ENCODE assay signal across 5 worm cellular contexts in the genomic region with DNA sequence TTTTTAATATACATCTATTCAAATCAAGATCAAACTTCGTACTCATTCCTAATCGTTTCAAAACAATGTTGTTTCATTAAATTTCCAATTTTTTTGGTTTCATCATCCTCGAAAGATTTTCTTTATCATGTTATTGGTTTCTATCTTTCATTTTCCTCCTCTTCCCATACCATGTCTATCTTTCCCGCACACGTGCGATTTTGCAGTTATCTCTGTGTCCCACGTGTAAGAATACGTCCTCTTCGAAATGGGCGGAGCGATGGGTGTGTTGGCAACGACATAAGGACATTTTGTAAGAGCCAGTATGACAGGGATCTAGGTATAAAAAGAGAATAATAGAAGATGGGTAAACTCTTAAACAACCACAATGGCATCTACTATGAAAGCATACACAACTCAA.
TF ChIP-seq lines count a peak whose summit lies in the region.

A gene (plus strand): TSS at position 366 of the 400 bp plus-strand sequence.

TF ChIP-seq in whole organism, L1 larva, 84 proteins besides CTCF, POLR2A, EP300 and RAD21 (continues in another document):
- TF ChIP-seq ceh-88 (GFP tag; IDR thresholded peaks at IDR 0.05; lab: Robert Waterston, UW), result no peak
- no peak for TF ChIP-seq pqm-1 (tag; optimal IDR thresholded peaks at IDR 0.05; lab: Kevin White, UChicago)
- no peak; the same call in 1 of the 2 replicates for TF ChIP-seq nhr-19 (GFP tag; conservative IDR thresholded peaks at IDR 0.05; lab: Robert Waterston, UW)
- no peak for TF ChIP-seq nhr-12 (tag; optimal IDR thresholded peaks at IDR 0.05; lab: Kevin White, UChicago)
- no peak for TF ChIP-seq egl-27 (tag; optimal IDR thresholded peaks at IDR 0.05; lab: Kevin White, UChicago)
- TF ChIP-seq hlh-4 (tag; optimal IDR thresholded peaks at IDR 0.05; lab: Kevin White, UChicago), result no peak
- no peak for TF ChIP-seq efl-1 (optimal IDR thresholded peaks at IDR 0.05; lab: Kevin White, UChicago)
- TF ChIP-seq efl-1 (GFP tag; optimal IDR thresholded peaks at IDR 0.05 in 1 of 2; lab: Kevin White, UChicago), result no peak
- no peak for TF ChIP-seq C16A3.4 (tag; optimal IDR thresholded peaks at IDR 0.05; lab: Kevin White, UChicago)
- TF ChIP-seq lin-14 (GFP tag; optimal IDR thresholded peaks at IDR 0.05; lab: Kevin White, UChicago), result peak; percentile 74
- TF ChIP-seq rnt-1 (tag; optimal IDR thresholded peaks at IDR 0.05; lab: Kevin White, UChicago), result no peak
- TF ChIP-seq ceh-82 (tag; optimal IDR thresholded peaks at IDR 0.05; lab: Kevin White, UChicago), result no peak
- TF ChIP-seq mab-9 (GFP tag; IDR thresholded peaks at IDR 0.05; lab: Robert Waterston, UW), result no peak
- no peak for TF ChIP-seq hpl-2 (GFP tag; optimal IDR thresholded peaks at IDR 0.05; lab: Kevin White, UChicago)
- TF ChIP-seq nhr-71 (tag; optimal IDR thresholded peaks at IDR 0.05; lab: Kevin White, UChicago), result peak; percentile 63
- TF ChIP-seq elt-3 (tag; optimal IDR thresholded peaks at IDR 0.05; lab: Kevin White, UChicago), result peak in 5 of 6 experiments; percentile 47 to 94 (median 62)
- TF ChIP-seq sox-4 (tag; optimal IDR thresholded peaks at IDR 0.05; lab: Kevin White, UChicago), result no peak
- TF ChIP-seq fos-1 (tag; optimal IDR thresholded peaks at IDR 0.05; lab: Kevin White, UChicago), result no peak

TF ChIP-seq in whole organism, L2 larva, 48 proteins besides CTCF, POLR2A, EP300 and RAD21 (continues in another document):
- peak; percentile 82 for TF ChIP-seq nhr-25 (tag; optimal IDR thresholded peaks at IDR 0.05; lab: Kevin White, UChicago)
- peak; percentile 11 for TF ChIP-seq fos-1 (tag; optimal IDR thresholded peaks at IDR 0.05; lab: Kevin White, UChicago)
- no peak for TF ChIP-seq alr-1 (tag; optimal IDR thresholded peaks at IDR 0.05; lab: Kevin White, UChicago)
- no peak for TF ChIP-seq lin-11 (tag; optimal IDR thresholded peaks at IDR 0.05; lab: Kevin White, UChicago)
- TF ChIP-seq nhr-23 (tag; optimal IDR thresholded peaks at IDR 0.05; lab: Kevin White, UChicago), result no peak
- no peak for TF ChIP-seq ceh-82 (tag; optimal IDR thresholded peaks at IDR 0.05; lab: Kevin White, UChicago)
- no peak for TF ChIP-seq egl-27 (tag; optimal IDR thresholded peaks at IDR 0.05; lab: Kevin White, UChicago)
- no peak for TF ChIP-seq unc-55 (GFP tag; optimal IDR thresholded peaks at IDR 0.05; lab: Kevin White, UChicago)
- peak; percentile 42 for TF ChIP-seq nhr-21 (tag; optimal IDR thresholded peaks at IDR 0.05; lab: Kevin White, UChicago)
- peak; percentile 48 for TF ChIP-seq crh-2 (tag; optimal IDR thresholded peaks at IDR 0.05; lab: Kevin White, UChicago)
- TF ChIP-seq sma-3 (GFP tag; optimal IDR thresholded peaks at IDR 0.05; lab: Kevin White, UChicago), result peak; percentile 66
- TF ChIP-seq elt-1 (tag; optimal IDR thresholded peaks at IDR 0.05; lab: Kevin White, UChicago), result no peak
- TF ChIP-seq nhr-129 (tag; optimal IDR thresholded peaks at IDR 0.05; lab: Kevin White, UChicago), result peak; percentile 42
- no peak for TF ChIP-seq unc-39 (tag; optimal IDR thresholded peaks at IDR 0.05; lab: Kevin White, UChicago)
- TF ChIP-seq blmp-1 (tag; optimal IDR thresholded peaks at IDR 0.05; lab: Kevin White, UChicago; ENCODE audit: insufficient read depth), result peak; percentile 2
- TF ChIP-seq ztf-1 (GFP tag; conservative IDR thresholded peaks at IDR 0.05; lab: Robert Waterston, UW), result no peak
- TF ChIP-seq ceh-16 (tag; optimal IDR thresholded peaks at IDR 0.05; lab: Kevin White, UChicago), result no peak
- TF ChIP-seq lsy-2 (tag; optimal IDR thresholded peaks at IDR 0.05; lab: Kevin White, UChicago), result no peak

TF ChIP-seq in whole organism, L3 larva, 47 proteins besides CTCF, POLR2A, EP300 and RAD21 (continues in another document):
- no peak for TF ChIP-seq elt-1 (tag; optimal IDR thresholded peaks at IDR 0.05; lab: Kevin White, UChicago)
- no peak for TF ChIP-seq ama-1 (optimal IDR thresholded peaks at IDR 0.05; lab: Kevin White, UChicago)
- TF ChIP-seq ceh-28 (tag; optimal IDR thresholded peaks at IDR 0.05; lab: Kevin White, UChicago), result no peak
- no peak for TF ChIP-seq egl-5 (tag; optimal IDR thresholded peaks at IDR 0.05; lab: Kevin White, UChicago)
- no peak for TF ChIP-seq daf-12 (tag; optimal IDR thresholded peaks at IDR 0.05; lab: Kevin White, UChicago)
- no peak for TF ChIP-seq tbx-2 (tag; optimal IDR thresholded peaks at IDR 0.05; lab: Kevin White, UChicago)
- TF ChIP-seq nfya-1 (tag; optimal IDR thresholded peaks at IDR 0.05; lab: Kevin White, UChicago; ENCODE audit: insufficient read depth), result no peak
- no peak for TF ChIP-seq nhr-25 (tag; optimal IDR thresholded peaks at IDR 0.05; lab: Kevin White, UChicago)
- TF ChIP-seq pqm-1 (tag; optimal IDR thresholded peaks at IDR 0.05; lab: Kevin White, UChicago), result no peak
- peak; percentile 28 for TF ChIP-seq nhr-23 (tag; optimal IDR thresholded peaks at IDR 0.05; lab: Kevin White, UChicago)
- TF ChIP-seq nhr-76 (tag; optimal IDR thresholded peaks at IDR 0.05; lab: Kevin White, UChicago), result no peak
- TF ChIP-seq elt-3 (tag; optimal IDR thresholded peaks at IDR 0.05; lab: Kevin White, UChicago), result peak in 1 of 3 experiments; percentile 10
- no peak for TF ChIP-seq ztf-4 (tag; optimal IDR thresholded peaks at IDR 0.05; lab: Kevin White, UChicago)
- TF ChIP-seq ztf-11 (tag; optimal IDR thresholded peaks at IDR 0.05; lab: Kevin White, UChicago), result no peak
- TF ChIP-seq mdl-1 (tag; optimal IDR thresholded peaks at IDR 0.05; lab: Kevin White, UChicago), result peak; percentile 49
- TF ChIP-seq lin-39 (tag; optimal IDR thresholded peaks at IDR 0.05; lab: Kevin White, UChicago), result no peak
- no peak for TF ChIP-seq hmg-11 (tag; optimal IDR thresholded peaks at IDR 0.05; lab: Kevin White, UChicago)
- TF ChIP-seq nhr-77 (tag; optimal IDR thresholded peaks at IDR 0.05; lab: Kevin White, UChicago), result no peak
- TF ChIP-seq nhr-43 (tag; optimal IDR thresholded peaks at IDR 0.05; lab: Kevin White, UChicago; ENCODE audit: poor library complexity, severe bottlenecking), result peak; percentile 85

TF ChIP-seq in whole organism, L4 larva, 104 proteins besides CTCF, POLR2A, EP300 and RAD21 (continues in another document):
- TF ChIP-seq zfp-2 (tag; optimal IDR thresholded peaks at IDR 0.05; lab: Kevin White, UChicago) (no peak), nhr-48 (tag; optimal IDR thresholded peaks at IDR 0.05; lab: Kevin White, UChicago) (peak; percentile 73), mxl-3 (GFP tag; optimal IDR thresholded peaks at IDR 0.05; lab: Kevin White, UChicago) (peak; percentile 99), set-16 (GFP tag; IDR thresholded peaks at IDR 0.05; lab: Robert Waterston, UW) (no peak), aha-1 (tag; lab: Kevin White, UChicago) (peak; percentile 71), Y75B8A.6 (GFP tag; IDR thresholded peaks at IDR 0.05; lab: Robert Waterston, UW) (no peak), cey-2 (tag; optimal IDR thresholded peaks at IDR 0.05; lab: Kevin White, UChicago; ENCODE audit: borderline replicate concordance, insufficient read depth) (peak; percentile 86), ztf-11 (tag; optimal IDR thresholded peaks at IDR 0.05; lab: Kevin White, UChicago) (no peak), jun-1 (tag; optimal IDR thresholded peaks at IDR 0.05; lab: Kevin White, UChicago) (no peak), nhr-77 (tag; optimal IDR thresholded peaks at IDR 0.05; lab: Kevin White, UChicago) (no peak), dmd-6 (GFP tag; IDR thresholded peaks at IDR 0.05; lab: Robert Waterston, UW) (peak; percentile 76), mep-1 (tag; optimal IDR thresholded peaks at IDR 0.05; lab: Kevin White, UChicago) (peak; percentile 9), hlh-30 (tag; optimal IDR thresholded peaks at IDR 0.05; lab: Kevin White, UChicago; ENCODE audit: insufficient read depth) (peak; percentile 55), spr-3 (GFP tag; optimal IDR thresholded peaks at IDR 0.05; lab: Kevin White, UChicago) (no peak), mdl-1 (tag; optimal IDR thresholded peaks at IDR 0.05; lab: Kevin White, UChicago) (peak; percentile 79 to 89), ceh-82 (tag; optimal IDR thresholded peaks at IDR 0.05; lab: Kevin White, UChicago) (no peak), nhr-28 (tag; optimal IDR thresholded peaks at IDR 0.05; lab: Kevin White, UChicago) (peak; percentile 75), ceh-62 (tag; optimal IDR thresholded peaks at IDR 0.05; lab: Kevin White, UChicago) (no peak), daf-12 (tag; optimal IDR thresholded peaks at IDR 0.05; lab: Kevin White, UChicago) (no peak), hlh-11 (tag; optimal IDR thresholded peaks at IDR 0.05; lab: Kevin White, UChicago) (peak; percentile 51)

TF ChIP-seq in whole organism, young adult, 124 proteins besides CTCF, POLR2A, EP300 and RAD21 (continues in another document):
- TF ChIP-seq B0035.1 (tag; optimal IDR thresholded peaks at IDR 0.05; lab: Kevin White, UChicago), result no peak
- TF ChIP-seq athp-1 (tag; optimal IDR thresholded peaks at IDR 0.05; lab: Kevin White, UChicago), result no peak
- no peak for TF ChIP-seq madf-3 (GFP tag; IDR thresholded peaks at IDR 0.05; lab: Robert Waterston, UW)
- no peak for TF ChIP-seq die-1 (tag; optimal IDR thresholded peaks at IDR 0.05; lab: Kevin White, UChicago)
- no peak for TF ChIP-seq sdz-38 (tag; optimal IDR thresholded peaks at IDR 0.05; lab: Kevin White, UChicago)
- TF ChIP-seq madf-8 (GFP tag; conservative IDR thresholded peaks at IDR 0.05; lab: Robert Waterston, UW), result no peak
- TF ChIP-seq zfh-2 (GFP tag; conservative IDR thresholded peaks at IDR 0.05; lab: Robert Waterston, UW), result no peak
- TF ChIP-seq tbp1 (GFP tag; optimal IDR thresholded peaks at IDR 0.05; lab: Kevin White, UChicago), result no peak
- TF ChIP-seq ztf-28 (GFP tag; IDR thresholded peaks at IDR 0.05; lab: Robert Waterston, UW), result no peak
- TF ChIP-seq mel-28 (tag; optimal IDR thresholded peaks at IDR 0.05; lab: Kevin White, UChicago; ENCODE audit: borderline replicate concordance), result no peak
- TF ChIP-seq ztf-26 (tag; optimal IDR thresholded peaks at IDR 0.05; lab: Kevin White, UChicago), result peak; percentile 9
- no peak for TF ChIP-seq bed-1 (GFP tag; IDR thresholded peaks at IDR 0.05; lab: Robert Waterston, UW)
- no peak for TF ChIP-seq nfya-1 (tag; optimal IDR thresholded peaks at IDR 0.05; lab: Kevin White, UChicago; ENCODE audit: borderline replicate concordance, insufficient read depth)
- no peak for TF ChIP-seq cebp-1 (GFP tag; IDR thresholded peaks at IDR 0.05; lab: Robert Waterston, UW)
- peak; percentile 55 for TF ChIP-seq cebp-1 (tag; optimal IDR thresholded peaks at IDR 0.05; lab: Kevin White, UChicago)
- TF ChIP-seq Y56A3A.18 (GFP tag; IDR thresholded peaks at IDR 0.05; lab: Robert Waterston, UW), result no peak
- TF ChIP-seq hmg-20 (GFP tag; IDR thresholded peaks at IDR 0.05; lab: Robert Waterston, UW), result no peak
- TF ChIP-seq somi-1 (GFP tag; optimal IDR thresholded peaks at IDR 0.05; lab: Kevin White, UChicago), result peak; percentile 71
- no peak for TF ChIP-seq attf-5 (GFP tag; optimal IDR thresholded peaks at IDR 0.05; lab: Kevin White, UChicago)
- TF ChIP-seq ceh-100 (GFP tag; IDR thresholded peaks at IDR 0.05; lab: Robert Waterston, UW), result no peak
- no peak for TF ChIP-seq lin-35 (GFP tag; optimal IDR thresholded peaks at IDR 0.05; lab: Kevin White, UChicago)
- no peak for TF ChIP-seq lag-1 (GFP tag; IDR thresholded peaks at IDR 0.05; lab: Robert Waterston, UW)
- no peak for TF ChIP-seq madf-10 (tag; optimal IDR thresholded peaks at IDR 0.05; lab: Kevin White, UChicago)
- no peak for TF ChIP-seq ztf-22 (GFP tag; optimal IDR thresholded peaks at IDR 0.05; lab: Kevin White, UChicago)
